Worm (Caenorhabditis elegans) whole organism, L4 larva: ENCODE measurements around the gene rnf-113.

Source experiments
- D1046.2 ChIP-seq: fragments of 200-800 bp; sonication (Bioruptor generic); IDR thresholded peaks from 2 replicates; pipeline ENCODE4 v1.3.6; 2022; ENCODE audit warnings: missing genetic modification characterization, missing compliant biosample characterization
- F10B5.3 ChIP-seq: sonication (generic microtip); optimal IDR thresholded peaks from 2 replicates; lab custom pipeline; 2016; ENCODE audit warnings: mild to moderate bottlenecking, missing genetic modification characterization, missing compliant biosample characterization
- F44E2.7 ChIP-seq: fragments of 200-800 bp; sonication (Bioruptor generic); IDR thresholded peaks from 2 replicates; pipeline ENCODE4 v2.1.2; 2022; ENCODE audit warnings: missing genetic modification characterization, missing compliant biosample characterization
- Y5F2A.4 ChIP-seq: fragments of 200-800 bp; sonication (Bioruptor generic); optimal IDR thresholded peaks from 2 replicates; lab custom pipeline; 2018; ENCODE audit warnings: mild to moderate bottlenecking, missing genetic modification characterization, missing compliant biosample characterization
- Y75B8A.6 ChIP-seq: fragments of 200-800 bp; sonication (Bioruptor generic); IDR thresholded peaks from 2 replicates; pipeline ENCODE4 v1.3.6; 2022; ENCODE audit warnings: missing genetic modification reagents, missing genetic modification characterization, missing compliant biosample characterization
- ZK337.2 ChIP-seq: fragments of 200-800 bp; sonication (Bioruptor generic); IDR thresholded peaks from 2 replicates; pipeline ENCODE4 v1.3.6; 2022; ENCODE audit warnings: missing genetic modification reagents, missing genetic modification characterization, missing compliant biosample characterization
- ZK546.5 ChIP-seq, 2 experiments: sonication (generic microtip); optimal IDR thresholded peaks; 2 replicates each; lab custom pipeline; 2017; ENCODE audit warnings: missing biosample characterization in 2 of 2, missing genetic modification characterization in 2 of 2
- arid-1 ChIP-seq: fragments of 200-800 bp; sonication (Bioruptor generic); conservative IDR thresholded peaks from 2 replicates; pipeline ENCODE4 v1.3.6; 2022; ENCODE audit warnings: missing genetic modification reagents, missing genetic modification characterization, missing compliant biosample characterization
- ceh-44 ChIP-seq: fragments of 200-800 bp; sonication (Bioruptor generic); IDR thresholded peaks from 2 replicates; pipeline ENCODE4 v1.3.6; 2022; ENCODE audit warnings: missing genetic modification reagents, missing genetic modification characterization, missing compliant biosample characterization
- ceh-82 ChIP-seq: sonication (generic microtip); optimal IDR thresholded peaks from 2 replicates; lab custom pipeline; 2017; ENCODE audit warnings: missing biosample characterization, missing genetic modification characterization
- cey-2 ChIP-seq: sonication (generic microtip); optimal IDR thresholded peaks from 3 replicates; lab custom pipeline; 2017; ENCODE audit warnings: missing genetic modification characterization, mild to moderate bottlenecking, missing compliant biosample characterization, antibody characterized with exemption, borderline replicate concordance; ENCODE audit not compliant: insufficient read depth
- daf-16 ChIP-seq, 3 experiments: sonication (generic microtip); optimal IDR thresholded peaks; 2 replicates each; lab custom pipeline; 2016 to 2017; ENCODE audit warnings: missing genetic modification characterization in 3 of 3, missing genetic modification reagents in 3 of 3, mild to moderate bottlenecking in 2 of 3, missing compliant biosample characterization in 2 of 3, missing biosample characterization in 1 of 3, moderate library complexity in 1 of 3
- daf-19 ChIP-seq: fragments of 200-800 bp; sonication (Bioruptor generic); conservative IDR thresholded peaks from 2 replicates; pipeline ENCODE4 v1.3.6; 2022; ENCODE audit warnings: missing genetic modification characterization, missing compliant biosample characterization
- daf-8 ChIP-seq: fragments of 200-800 bp; sonication (Bioruptor generic); IDR thresholded peaks from 2 replicates; pipeline ENCODE4 v1.3.6; 2022; ENCODE audit warnings: missing genetic modification characterization, missing compliant biosample characterization
- dmd-6 ChIP-seq: fragments of 200-800 bp; sonication (Bioruptor generic); IDR thresholded peaks from 2 replicates; pipeline ENCODE4 v1.3.6; 2022; ENCODE audit warnings: missing genetic modification reagents, missing genetic modification characterization, missing compliant biosample characterization
- dmd-8 ChIP-seq: fragments of 200-800 bp; sonication (Bioruptor generic); IDR thresholded peaks from 2 replicates; pipeline ENCODE4 v1.3.6; 2022; ENCODE audit warnings: missing genetic modification characterization, missing compliant biosample characterization
- dpl-1 ChIP-seq: fragments of 150-350 bp; optimal IDR thresholded peaks from 2 replicates; lab custom pipeline; 2014; ENCODE audit warnings: missing biosample characterization, missing genetic modification reagents, missing genetic modification characterization
- dve-1 ChIP-seq: sonication (generic microtip); optimal IDR thresholded peaks from 2 replicates; lab custom pipeline; 2017; ENCODE audit warnings: antibody characterized with exemption, mild to moderate bottlenecking, missing genetic modification characterization, missing compliant biosample characterization; ENCODE audit not compliant: insufficient read depth
- gei-8 ChIP-seq: fragments of 200-800 bp; sonication (Bioruptor generic); optimal IDR thresholded peaks from 2 replicates; lab custom pipeline; 2018; ENCODE audit warnings: mild to moderate bottlenecking, missing genetic modification characterization, missing compliant biosample characterization
- hlh-30 ChIP-seq: sonication (generic microtip); optimal IDR thresholded peaks from 2 replicates; lab custom pipeline; 2017; ENCODE audit warnings: antibody characterized with exemption, mild to moderate bottlenecking, missing genetic modification characterization, missing compliant biosample characterization; ENCODE audit not compliant: insufficient read depth
- lim-7 ChIP-seq: fragments of 200-800 bp; sonication (Bioruptor generic); IDR thresholded peaks from 2 replicates; pipeline ENCODE4 v1.3.6; 2022; ENCODE audit warnings: missing genetic modification characterization, missing compliant biosample characterization
- lin-13 ChIP-seq: fragments of 150-350 bp; optimal IDR thresholded peaks from 2 replicates; lab custom pipeline; 2014; ENCODE audit warnings: missing biosample characterization, missing genetic modification reagents, missing genetic modification characterization
- lir-3 ChIP-seq: sonication (generic microtip); optimal IDR thresholded peaks from 2 replicates; lab custom pipeline; 2016; ENCODE audit warnings: mild to moderate bottlenecking, missing genetic modification characterization, missing compliant biosample characterization
- madf-5 ChIP-seq, 2 experiments: fragments of 200-800 bp; sonication (Bioruptor generic); IDR thresholded peaks; 2 replicates each; pipeline ENCODE4 v1.3.6; 2022; ENCODE audit warnings: missing compliant biosample characterization in 2 of 2, missing genetic modification characterization in 2 of 2
- mep-1 ChIP-seq: fragments of 150-350 bp; sonication (generic microtip); optimal IDR thresholded peaks from 3 replicates; lab custom pipeline; 2014; ENCODE audit warnings: missing biosample characterization, missing genetic modification characterization
- mes-2 ChIP-seq: sonication (generic microtip); optimal IDR thresholded peaks from 2 replicates; lab custom pipeline; 2016; ENCODE audit warnings: missing genotype, mild to moderate bottlenecking, missing genetic modification characterization, missing compliant biosample characterization; ENCODE audit not compliant: poor library complexity, severe bottlenecking
- mxl-3 ChIP-seq: fragments of 200-800 bp; sonication (Bioruptor generic); optimal IDR thresholded peaks from 2 replicates; lab custom pipeline; 2018; ENCODE audit warnings: mild to moderate bottlenecking, missing genetic modification characterization, missing compliant biosample characterization
- nhr-102 ChIP-seq: sonication (generic microtip); optimal IDR thresholded peaks from 2 replicates; lab custom pipeline; 2016; ENCODE audit warnings: mild to moderate bottlenecking, missing genetic modification characterization, moderate library complexity, missing compliant biosample characterization
- nhr-11 ChIP-seq: fragments of 150-350 bp; optimal IDR thresholded peaks from 2 replicates; lab custom pipeline; 2014; ENCODE audit warnings: missing biosample characterization, missing genetic modification characterization
- nhr-25 ChIP-seq: sonication (generic microtip); optimal IDR thresholded peaks from 2 replicates; lab custom pipeline; 2017; ENCODE audit warnings: missing genetic modification characterization, mild to moderate bottlenecking, missing compliant biosample characterization, antibody characterized with exemption, moderate library complexity, borderline replicate concordance; ENCODE audit not compliant: insufficient read depth
- nhr-28 ChIP-seq: fragments of 150-350 bp; optimal IDR thresholded peaks from 2 replicates; lab custom pipeline; 2014; ENCODE audit warnings: missing biosample characterization, missing genetic modification characterization
- nhr-41 ChIP-seq: fragments of 200-800 bp; sonication (Bioruptor generic); IDR thresholded peaks from 2 replicates; pipeline ENCODE4 v1.3.6; 2022; ENCODE audit warnings: missing genetic modification reagents, missing genetic modification characterization, missing compliant biosample characterization
- nhr-48 ChIP-seq: sonication (generic microtip); optimal IDR thresholded peaks from 2 replicates; lab custom pipeline; 2016; ENCODE audit warnings: mild to moderate bottlenecking, missing genetic modification characterization, missing compliant biosample characterization
- nhr-6 ChIP-seq: fragments of 150-350 bp; optimal IDR thresholded peaks from 2 replicates; lab custom pipeline; 2014; ENCODE audit warnings: missing biosample characterization, missing genetic modification characterization
- php-3 ChIP-seq: fragments of 200-800 bp; sonication (Bioruptor generic); IDR thresholded peaks from 2 replicates; pipeline ENCODE4 v1.3.6; 2022; ENCODE audit warnings: missing genetic modification reagents, missing genetic modification characterization, missing compliant biosample characterization
- pqm-1 ChIP-seq: sonication (generic microtip); optimal IDR thresholded peaks from 2 replicates; lab custom pipeline; 2017; ENCODE audit warnings: missing biosample characterization, missing genetic modification characterization
- saeg-2 ChIP-seq: fragments of 200-800 bp; sonication (Bioruptor generic); IDR thresholded peaks from 2 replicates; pipeline ENCODE4 v1.3.6; 2022; ENCODE audit warnings: missing genetic modification reagents, missing genetic modification characterization, missing compliant biosample characterization
- set-16 ChIP-seq: fragments of 200-800 bp; sonication (Bioruptor generic); IDR thresholded peaks from 2 replicates; pipeline ENCODE4 v1.3.6; 2022; ENCODE audit warnings: missing genetic modification reagents, missing genetic modification characterization, missing compliant biosample characterization
- skn-1 ChIP-seq: fragments of 150-350 bp; optimal IDR thresholded peaks from 2 replicates; lab custom pipeline; 2014; ENCODE audit warnings: missing biosample characterization, missing genetic modification characterization
- tag-97 ChIP-seq: fragments of 200-800 bp; sonication (Bioruptor generic); IDR thresholded peaks from 2 replicates; pipeline ENCODE4 v1.3.6; 2022; ENCODE audit warnings: missing genetic modification characterization, missing compliant biosample characterization
- tra-1 ChIP-seq: fragments of 200-800 bp; sonication (Bioruptor generic); IDR thresholded peaks from 2 replicates; pipeline ENCODE4 v1.3.6; 2022; ENCODE audit warnings: missing genetic modification reagents, missing genetic modification characterization, missing compliant biosample characterization
- unc-130 ChIP-seq: sonication (generic microtip); optimal IDR thresholded peaks from 2 replicates; lab custom pipeline; 2016; ENCODE audit warnings: missing genetic modification reagents, missing genetic modification characterization, missing compliant biosample characterization
- unc-39 ChIP-seq: sonication (generic microtip); optimal IDR thresholded peaks from 2 replicates; lab custom pipeline; 2017; ENCODE audit warnings: missing biosample characterization, missing genetic modification characterization
- zag-1 ChIP-seq: fragments of 150-350 bp; optimal IDR thresholded peaks from 2 replicates; lab custom pipeline; 2014; ENCODE audit warnings: missing biosample characterization, missing genetic modification characterization
- zip-11 ChIP-seq: fragments of 200-800 bp; sonication (Bioruptor generic); IDR thresholded peaks from 2 replicates; pipeline ENCODE4 v1.3.6; 2022; ENCODE audit warnings: missing genetic modification characterization, missing compliant biosample characterization
- zip-2 ChIP-seq: fragments of 150-350 bp; optimal IDR thresholded peaks from 2 replicates; lab custom pipeline; 2014; ENCODE audit warnings: missing biosample characterization, missing genetic modification characterization

rnf-113 gene

ce11 chrIII:10747620-10748479, 9.6 kb downstream of the rnf-113 start, which contains the start of the genes ran-1 and dkc-1 (continued):
- TF ChIP-seq cey-2 (tag; lab: Kevin White, UChicago) (no peak), nhr-48 (tag; lab: Kevin White, UChicago) (peak; percentile 12), skn-1 (no peak), mxl-3 (peak; percentile 9), Y5F2A.4 (GFP tag; lab: Kevin White, UChicago) (no peak), unc-39 (tag; lab: Kevin White, UChicago) (no peak), F10B5.3 (tag; lab: Kevin White, UChicago) (no peak)
- TF ChIP-seq, all 104 proteins: peak for 36

- TF ChIP-seq ZK337.2 (no peak), hlh-30 (tag; lab: Kevin White, UChicago) (no peak), saeg-2 (GFP tag; lab: Robert Waterston, UW) (no peak), unc-130 (peak; percentile 78), dmd-6 (no peak), Y5F2A.4 (GFP tag; lab: Kevin White, UChicago) (peak; percentile 73), F10B5.3 (tag; lab: Kevin White, UChicago) (peak; percentile 29), nhr-25 (tag; lab: Kevin White, UChicago) (no peak), nhr-28 (tag; lab: Kevin White, UChicago) (no peak), nhr-11 (no peak), pqm-1 (no peak), tag-97 (GFP tag; lab: Robert Waterston, UW) (no peak), nhr-6 (tag; lab: Kevin White, UChicago) (no peak), nhr-41 (GFP tag; lab: Robert Waterston, UW) (no peak), zip-2 (no peak), nhr-48 (tag; lab: Kevin White, UChicago) (no peak), madf-5 (GFP tag; IDR thresholded peaks at IDR 0.05; lab: Robert Waterston, UW) (0 out of 4 replicates have a peak, but pooled peaks of 1 of the 2 experiments have one; percentile 31), dve-1 (tag; lab: Kevin White, UChicago) (no peak), zip-11 (GFP tag; lab: Robert Waterston, UW) (no peak), lir-3 (tag; lab: Kevin White, UChicago) (no peak), zag-1 (tag; lab: Kevin White, UChicago) (no peak), arid-1 (GFP tag; lab: Robert Waterston, UW) (peak; percentile 74; the same call in 1 of the 2 replicates), Y75B8A.6 (GFP tag; lab: Robert Waterston, UW) (no peak), lim-7 (peak; percentile 59; the same call in 1 of the 2 replicates), daf-16 (GFP tag; optimal IDR thresholded peaks at IDR 0.05; lab: Kevin White, UChicago) (peak in 1 of 2 experiments; percentile 12), daf-16 (tag; optimal IDR thresholded peaks at IDR 0.05; lab: Kevin White, UChicago) (no peak), set-16 (GFP tag; lab: Robert Waterston, UW) (no peak), lin-13 (GFP tag; lab: Kevin White, UChicago) (no peak), D1046.2 (GFP tag; lab: Robert Waterston, UW) (no peak), nhr-102 (tag; lab: Kevin White, UChicago) (no peak), tra-1 (GFP tag; lab: Robert Waterston, UW) (0 out of 2 replicates have a peak, but pooled peaks have one; percentile 7), mep-1 (tag; lab: Kevin White, UChicago) (peak; percentile 30), dpl-1 (GFP tag; lab: Kevin White, UChicago) (no peak), daf-8 (GFP tag; lab: Robert Waterston, UW) (no peak), daf-19 (GFP tag; lab: Robert Waterston, UW) (no peak), F44E2.7 (0 out of 2 replicates have a peak, but pooled peaks have one; percentile 34), gei-8 (GFP tag; lab: Kevin White, UChicago) (peak; percentile 56), dmd-8 (GFP tag; lab: Robert Waterston, UW) (no peak), ZK546.5 (tag; optimal IDR thresholded peaks at IDR 0.05; lab: Kevin White, UChicago) (no peak), ceh-44 (no peak), ceh-82 (tag; lab: Kevin White, UChicago) (no peak), mes-2 (tag; lab: Kevin White, UChicago) (no peak), cey-2 (tag; lab: Kevin White, UChicago) (no peak), php-3 (GFP tag; lab: Robert Waterston, UW) (no peak)
These were observed 11.0 kb downstream of the rnf-113 start for ce11 chrIII:10746406-10746807.
